Worm (Caenorhabditis elegans) whole organism, young adult: ENCODE data around the gene attf-5.
A peak's percentile ranks its signal among the peaks of the same experiment; 100 is the strongest.

Experiments used
- C17E4.6 ChIP-seq: fragments of 200-800 bp; sonication (Bioruptor generic); IDR thresholded peaks from 2 replicates; pipeline ENCODE4 v1.3.6; 2022; ENCODE audit warnings: missing genetic modification reagents, missing genetic modification characterization, missing compliant biosample characterization
- F22D6.2 ChIP-seq: sonication (generic microtip); optimal IDR thresholded peaks from 2 replicates; lab custom pipeline; 2016; ENCODE audit warnings: mild to moderate bottlenecking, missing genetic modification characterization, missing compliant biosample characterization
- F23B12.7 ChIP-seq: sonication (generic microtip); optimal IDR thresholded peaks from 2 replicates; lab custom pipeline; 2017; ENCODE audit warnings: missing genetic modification characterization, mild to moderate bottlenecking, missing compliant biosample characterization, antibody characterized with exemption, moderate library complexity; ENCODE audit not compliant: insufficient read depth
- F37B4.10 ChIP-seq: fragments of 200-800 bp; sonication (Bioruptor generic); IDR thresholded peaks from 2 replicates; pipeline ENCODE4 v1.3.6; 2022; ENCODE audit warnings: missing genetic modification characterization, missing compliant biosample characterization
- F57A8.1 ChIP-seq: fragments of 200-800 bp; sonication (Bioruptor generic); optimal IDR thresholded peaks from 2 replicates; lab custom pipeline; 2018; ENCODE audit warnings: mild to moderate bottlenecking, missing genetic modification characterization, moderate library complexity, missing compliant biosample characterization
- F57C9.4 ChIP-seq: sonication (generic microtip); optimal IDR thresholded peaks from 2 replicates; lab custom pipeline; 2017; ENCODE audit warnings: mild to moderate bottlenecking, missing genetic modification characterization, missing compliant biosample characterization
- T07F8.4 ChIP-seq: sonication (generic microtip); optimal IDR thresholded peaks from 2 replicates; lab custom pipeline; 2016; ENCODE audit warnings: mild to moderate bottlenecking, missing genetic modification characterization, moderate library complexity, missing compliant biosample characterization
- Y53F4B.3 ChIP-seq: fragments of 200-800 bp; sonication (Bioruptor generic); IDR thresholded peaks from 2 replicates; pipeline ENCODE4 v1.3.6; 2022; ENCODE audit warnings: missing genetic modification reagents, missing genetic modification characterization, missing compliant biosample characterization
- Y56A3A.18 ChIP-seq: fragments of 200-800 bp; sonication (Bioruptor generic); IDR thresholded peaks from 2 replicates; pipeline ENCODE4 v1.3.6; 2022; ENCODE audit warnings: missing genetic modification reagents, missing genetic modification characterization, missing compliant biosample characterization
- akir-1 ChIP-seq: fragments of 200-800 bp; sonication (Bioruptor generic); optimal IDR thresholded peaks from 2 replicates; lab custom pipeline; 2018; ENCODE audit warnings: mild to moderate bottlenecking, missing genetic modification characterization, moderate library complexity, missing compliant biosample characterization
- aptf-2 ChIP-seq: fragments of 200-800 bp; sonication (Bioruptor generic); conservative IDR thresholded peaks from 2 replicates; pipeline ENCODE4 v1.3.6; 2022; ENCODE audit warnings: missing genetic modification reagents, missing genetic modification characterization, missing compliant biosample characterization
- atf-7 ChIP-seq: sonication (generic microtip); optimal IDR thresholded peaks from 2 replicates; lab custom pipeline; 2017; ENCODE audit warnings: mild to moderate bottlenecking, missing genetic modification characterization, missing compliant biosample characterization
- attf-6 ChIP-seq: fragments of 200-800 bp; sonication (Bioruptor generic); IDR thresholded peaks from 2 replicates; pipeline ENCODE4 v1.3.6; 2022; ENCODE audit warnings: missing genetic modification reagents, missing genetic modification characterization, missing compliant biosample characterization
- bed-1 ChIP-seq: fragments of 200-800 bp; sonication (Bioruptor generic); IDR thresholded peaks from 2 replicates; pipeline ENCODE4 v1.3.6; 2022; ENCODE audit warnings: missing genetic modification reagents, missing genetic modification characterization, missing compliant biosample characterization
- cebp-2 ChIP-seq: fragments of 200-800 bp; sonication (Bioruptor generic); IDR thresholded peaks from 2 replicates; pipeline ENCODE4 v1.3.6; 2022; ENCODE audit warnings: missing genetic modification characterization, missing compliant biosample characterization
- ceh-27 ChIP-seq: fragments of 200-800 bp; sonication (Bioruptor generic); optimal IDR thresholded peaks from 2 replicates; lab custom pipeline; 2018; ENCODE audit warnings: mild to moderate bottlenecking, missing genetic modification characterization, moderate library complexity, missing compliant biosample characterization
- ceh-40 ChIP-seq: fragments of 200-800 bp; sonication (Bioruptor generic); IDR thresholded peaks from 2 replicates; pipeline ENCODE4 v1.3.6; 2022; ENCODE audit warnings: missing genetic modification characterization, missing compliant biosample characterization
- dpff-1 ChIP-seq: sonication (generic microtip); optimal IDR thresholded peaks from 2 replicates; lab custom pipeline; 2017; ENCODE audit warnings: mild to moderate bottlenecking, missing genetic modification characterization, missing compliant biosample characterization
- dpl-1 ChIP-seq: fragments of 150-350 bp; optimal IDR thresholded peaks from 2 replicates; lab custom pipeline; 2014; ENCODE audit warnings: missing biosample characterization, missing genetic modification reagents, missing genetic modification characterization
- efl-1 ChIP-seq: fragments of 150-350 bp; optimal IDR thresholded peaks from 2 replicates; lab custom pipeline; 2014; ENCODE audit warnings: missing biosample characterization, missing genetic modification reagents, missing genetic modification characterization
- egrh-3 ChIP-seq: fragments of 200-800 bp; sonication (Bioruptor generic); IDR thresholded peaks from 2 replicates; pipeline ENCODE4 v1.3.6; 2022; ENCODE audit warnings: missing genetic modification reagents, missing genetic modification characterization, missing compliant biosample characterization
- ets-4 ChIP-seq: fragments of 200-800 bp; sonication (Bioruptor generic); optimal IDR thresholded peaks from 2 replicates; lab custom pipeline; 2018; ENCODE audit warnings: mild to moderate bottlenecking, missing genetic modification characterization, missing compliant biosample characterization
- gei-17 ChIP-seq: fragments of 200-800 bp; sonication (Bioruptor generic); optimal IDR thresholded peaks from 2 replicates; lab custom pipeline; 2018; ENCODE audit warnings: mild to moderate bottlenecking, missing genetic modification characterization, missing compliant biosample characterization
- him-1 ChIP-seq: sonication (generic microtip); optimal IDR thresholded peaks from 2 replicates; lab custom pipeline; 2016; ENCODE audit warnings: missing genotype, missing genetic modification reagents, missing genetic modification characterization, missing compliant biosample characterization
- hlh-26 ChIP-seq: fragments of 200-800 bp; sonication (Bioruptor generic); conservative IDR thresholded peaks from 2 replicates; pipeline ENCODE4 v1.3.6; 2022; ENCODE audit warnings: missing genetic modification reagents, missing genetic modification characterization, missing compliant biosample characterization
- let-607 ChIP-seq, 2 experiments: fragments of 200-800 bp in 1 of 2; sonication (Bioruptor generic) in 1 of 2; sonication (generic microtip) in 1 of 2; optimal IDR thresholded peaks; 2 replicates each; lab custom pipeline; 2016 to 2018; ENCODE audit warnings: mild to moderate bottlenecking in 2 of 2, missing compliant biosample characterization in 2 of 2, missing genetic modification characterization in 2 of 2, moderate library complexity in 2 of 2, missing genotype in 1 of 2
- lir-1 ChIP-seq: fragments of 200-800 bp; sonication (Bioruptor generic); conservative IDR thresholded peaks from 2 replicates; pipeline ENCODE4 v1.3.6; 2022; ENCODE audit warnings: missing genetic modification reagents, missing genetic modification characterization, missing compliant biosample characterization
- lsl-1 ChIP-seq: fragments of 200-800 bp; sonication (Bioruptor generic); optimal IDR thresholded peaks from 2 replicates; lab custom pipeline; 2018; ENCODE audit warnings: mild to moderate bottlenecking, missing genetic modification characterization, moderate library complexity, missing compliant biosample characterization
- lsy-27 ChIP-seq: sonication (generic microtip); optimal IDR thresholded peaks from 2 replicates; lab custom pipeline; 2017; ENCODE audit warnings: missing genetic modification characterization, mild to moderate bottlenecking, missing compliant biosample characterization, antibody characterized with exemption, missing genotype, borderline replicate concordance; ENCODE audit not compliant: insufficient read depth
- madf-3 ChIP-seq: fragments of 200-800 bp; sonication (Bioruptor generic); IDR thresholded peaks from 2 replicates; pipeline ENCODE4 v1.3.6; 2022; ENCODE audit warnings: missing genetic modification reagents, missing genetic modification characterization, missing compliant biosample characterization
- madf-6 ChIP-seq: fragments of 200-800 bp; sonication (Bioruptor generic); IDR thresholded peaks from 2 replicates; pipeline ENCODE4 v1.3.6; 2022; ENCODE audit warnings: missing genetic modification reagents, missing genetic modification characterization, missing compliant biosample characterization
- madf-8 ChIP-seq: fragments of 200-800 bp; sonication (Bioruptor generic); conservative IDR thresholded peaks from 2 replicates; pipeline ENCODE4 v1.3.6; 2022; ENCODE audit warnings: missing genetic modification reagents, missing genetic modification characterization, missing compliant biosample characterization
- mel-28 ChIP-seq: sonication (generic microtip); optimal IDR thresholded peaks from 2 replicates; lab custom pipeline; 2016; ENCODE audit warnings: borderline replicate concordance, mild to moderate bottlenecking, missing genetic modification characterization, missing compliant biosample characterization
- mxl-1 ChIP-seq: sonication (generic microtip); optimal IDR thresholded peaks from 2 replicates; lab custom pipeline; 2016; ENCODE audit warnings: missing genetic modification characterization, missing compliant biosample characterization
- nfya-2 ChIP-seq: fragments of 200-800 bp; sonication (Bioruptor generic); IDR thresholded peaks from 2 replicates; pipeline ENCODE4 v1.3.6; 2022; ENCODE audit warnings: missing genetic modification reagents, missing genetic modification characterization, missing compliant biosample characterization
- nfyb-1 ChIP-seq: fragments of 200-800 bp; sonication (Bioruptor generic); IDR thresholded peaks from 2 replicates; pipeline ENCODE4 v1.3.6; 2022; ENCODE audit warnings: missing genetic modification reagents, missing genetic modification characterization, missing compliant biosample characterization
- nhr-27 ChIP-seq: fragments of 200-800 bp; sonication (Bioruptor generic); optimal IDR thresholded peaks from 2 replicates; lab custom pipeline; 2018; ENCODE audit warnings: mild to moderate bottlenecking, missing genetic modification characterization, moderate library complexity, missing compliant biosample characterization
- pha-4 ChIP-seq: fragments of 150-350 bp; sonication (generic microtip); optimal IDR thresholded peaks from 2 replicates; lab custom pipeline; 2014; ENCODE audit warnings: missing biosample characterization, missing genetic modification reagents, missing genetic modification characterization
- repo-1 ChIP-seq: sonication (generic microtip); optimal IDR thresholded peaks from 2 replicates; lab custom pipeline; 2017; ENCODE audit warnings: mild to moderate bottlenecking, missing genetic modification characterization, missing compliant biosample characterization
- sdz-38 ChIP-seq: sonication (generic microtip); optimal IDR thresholded peaks from 2 replicates; lab custom pipeline; 2016; ENCODE audit warnings: missing genotype, missing genetic modification characterization, missing compliant biosample characterization
- tbp1 ChIP-seq: fragments of 200-800 bp; sonication (Bioruptor generic); optimal IDR thresholded peaks from 2 replicates; lab custom pipeline; 2018; ENCODE audit warnings: mild to moderate bottlenecking, missing genetic modification characterization, missing compliant biosample characterization
- tlf-1 ChIP-seq: fragments of 200-800 bp; sonication (Bioruptor generic); optimal IDR thresholded peaks from 2 replicates; lab custom pipeline; 2018; ENCODE audit warnings: mild to moderate bottlenecking, missing genetic modification characterization, missing compliant biosample characterization
- unc-130 ChIP-seq: sonication (generic microtip); optimal IDR thresholded peaks from 2 replicates; lab custom pipeline; 2016; ENCODE audit warnings: missing genetic modification reagents, missing genetic modification characterization, missing compliant biosample characterization
- unc-62 ChIP-seq: fragments of 150-350 bp; optimal IDR thresholded peaks from 2 replicates; lab custom pipeline; 2014; ENCODE audit warnings: missing biosample characterization, missing genetic modification reagents, missing genetic modification characterization
- xnd-1 ChIP-seq: sonication (generic microtip); optimal IDR thresholded peaks from 2 replicates; lab custom pipeline; 2016; ENCODE audit warnings: missing genotype, missing genetic modification reagents, missing genetic modification characterization, missing compliant biosample characterization
- zfh-2 ChIP-seq: fragments of 200-800 bp; sonication (Bioruptor generic); conservative IDR thresholded peaks from 2 replicates; pipeline ENCODE4 v1.3.6; 2022; ENCODE audit warnings: missing genetic modification reagents, missing genetic modification characterization, missing compliant biosample characterization
- ztf-18 ChIP-seq: sonication (generic microtip); optimal IDR thresholded peaks from 2 replicates; lab custom pipeline; 2016; ENCODE audit warnings: missing genotype, mild to moderate bottlenecking, missing genetic modification characterization, missing compliant biosample characterization
- ztf-26 ChIP-seq: sonication (generic microtip); optimal IDR thresholded peaks from 2 replicates; lab custom pipeline; 2017; ENCODE audit warnings: missing genetic modification characterization, missing compliant biosample characterization

Gene attf-5

DNA sequence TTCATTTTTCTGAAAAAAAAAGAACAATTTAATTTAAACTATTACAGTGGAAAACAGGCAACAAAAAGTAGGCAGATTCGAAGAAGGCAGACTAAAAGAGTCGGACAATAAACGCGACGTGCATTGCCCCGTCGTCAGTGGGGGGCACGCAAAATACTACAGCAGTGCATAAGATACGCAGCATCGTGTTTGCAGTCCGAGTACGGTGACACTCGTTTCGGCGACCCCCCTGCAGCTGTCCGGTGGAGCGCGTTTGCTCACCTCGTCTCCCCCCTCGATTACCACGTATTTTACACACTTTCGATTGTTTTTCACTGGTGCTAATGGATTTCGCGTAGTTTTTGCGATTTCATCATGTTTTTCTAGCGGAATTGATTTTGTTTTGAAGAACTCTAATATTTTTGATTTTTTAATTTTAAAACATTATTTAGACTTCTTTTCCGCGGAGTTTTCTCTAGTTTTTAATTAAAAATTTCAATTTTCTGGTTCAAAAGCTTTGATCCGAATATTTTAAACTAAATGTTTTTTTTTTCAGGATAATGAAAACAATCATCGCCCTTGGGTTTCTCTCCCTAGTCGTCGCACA, 20.0 kb upstream of the attf-5 start, which contains the start of the genes trap-2 and ile-2 (continued):
- no peak for TF ChIP-seq lsy-27 (tag; lab: Kevin White, UChicago)
- peak; percentile 37 for TF ChIP-seq F23B12.7 (tag; lab: Kevin White, UChicago)
- TF ChIP-seq tbp1 (GFP tag; lab: Kevin White, UChicago), result peak; percentile 66
- no peak for TF ChIP-seq efl-1
- no peak for TF ChIP-seq him-1 (tag; lab: Kevin White, UChicago)
- no peak for TF ChIP-seq aptf-2 (GFP tag; lab: Robert Waterston, UW)
- TF ChIP-seq ceh-27 (GFP tag; lab: Kevin White, UChicago), result peak; percentile 91
- TF ChIP-seq tlf-1 (GFP tag; lab: Kevin White, UChicago), result peak; percentile 76
- peak; percentile 42 for TF ChIP-seq F22D6.2 (tag; lab: Kevin White, UChicago)
- peak; percentile 72 for TF ChIP-seq atf-7
- TF ChIP-seq F57C9.4 (tag; lab: Kevin White, UChicago), result no peak
- no peak for TF ChIP-seq nhr-27 (tag; lab: Kevin White, UChicago)
- no peak for TF ChIP-seq nfya-2 (GFP tag; lab: Robert Waterston, UW)
- TF ChIP-seq madf-8 (GFP tag; lab: Robert Waterston, UW), result no peak
- peak; percentile 68 for TF ChIP-seq gei-17
- TF ChIP-seq Y53F4B.3, result no peak
- peak; percentile 29 for TF ChIP-seq F57A8.1 (GFP tag; lab: Kevin White, UChicago)
- TF ChIP-seq ceh-40 (GFP tag; lab: Robert Waterston, UW), result no peak
- no peak for TF ChIP-seq akir-1 (GFP tag; lab: Kevin White, UChicago)
- no peak for TF ChIP-seq dpff-1
- peak; percentile 56 for TF ChIP-seq unc-62 (GFP tag; lab: Kevin White, UChicago)
- no peak for TF ChIP-seq mel-28 (tag; lab: Kevin White, UChicago)
- TF ChIP-seq ets-4, result peak; percentile 96
- no peak for TF ChIP-seq bed-1 (GFP tag; lab: Robert Waterston, UW)
- TF ChIP-seq T07F8.4 (tag; lab: Kevin White, UChicago), result no peak
- TF ChIP-seq ztf-18 (tag; lab: Kevin White, UChicago), result peak; percentile 79
- no peak for TF ChIP-seq C17E4.6 (GFP tag; lab: Robert Waterston, UW)
- TF ChIP-seq hlh-26 (GFP tag; lab: Robert Waterston, UW), result no peak
- TF ChIP-seq sdz-38, result no peak
- TF ChIP-seq madf-3 (GFP tag; lab: Robert Waterston, UW), result 0 out of 2 replicates have a peak, but pooled peaks have one; percentile 34
- TF ChIP-seq F37B4.10 (GFP tag; lab: Robert Waterston, UW), result 0 out of 2 replicates have a peak, but pooled peaks have one; percentile 81
- peak; percentile 79 for TF ChIP-seq ztf-26
- TF ChIP-seq lir-1, result no peak; the same call in 1 of the 2 replicates
- TF ChIP-seq unc-130 (GFP tag; lab: Kevin White, UChicago), result no peak
- TF ChIP-seq Y56A3A.18 (GFP tag; lab: Robert Waterston, UW), result peak; percentile 83; the same call in 1 of the 2 replicates
- no peak for TF ChIP-seq attf-6
- TF ChIP-seq cebp-2 (GFP tag; lab: Robert Waterston, UW), result no peak
- no peak for TF ChIP-seq dpl-1
- TF ChIP-seq xnd-1 (tag; lab: Kevin White, UChicago), result no peak
- no peak for TF ChIP-seq mxl-1 (tag; lab: Kevin White, UChicago)
- TF ChIP-seq repo-1, result peak; percentile 62
- TF ChIP-seq madf-6 (GFP tag; lab: Robert Waterston, UW), result no peak
- peak; percentile 93 for TF ChIP-seq nfyb-1 (GFP tag; lab: Robert Waterston, UW)
- TF ChIP-seq lsl-1 (GFP tag; lab: Kevin White, UChicago), result peak; percentile 63
- peak; percentile 84 for TF ChIP-seq egrh-3 (GFP tag; lab: Robert Waterston, UW)
- peak; percentile 100 for TF ChIP-seq let-607 (tag; optimal IDR thresholded peaks at IDR 0.05; lab: Kevin White, UChicago)
- TF ChIP-seq zfh-2, result peak; percentile 99
- TF ChIP-seq pha-4 (tag; lab: Kevin White, UChicago), result no peak
